Worm (Caenorhabditis elegans) whole organism, midembryonic: ENCODE measurements around the gene F53A2.11.

Experiments
- T22C8.4 ChIP-seq: fragments of 200-800 bp; sonication (Bioruptor generic); IDR thresholded peaks from 2 replicates; pipeline ENCODE4 v1.3.6; 2022; ENCODE audit warnings: missing genetic modification characterization, missing compliant biosample characterization
- cog-1 ChIP-seq: sonication (generic microtip); optimal IDR thresholded peaks from 2 replicates; lab custom pipeline; 2016; ENCODE audit warnings: missing genetic modification characterization, missing compliant biosample characterization
- flt-1 ChIP-seq: fragments of 200-800 bp; sonication (Bioruptor generic); IDR thresholded peaks from 2 replicates; pipeline ENCODE4 v1.3.6; 2022; ENCODE audit warnings: missing genetic modification characterization, missing compliant biosample characterization
- klf-2 ChIP-seq: fragments of 200-800 bp; sonication (Bioruptor generic); conservative IDR thresholded peaks from 2 replicates; pipeline ENCODE4 v1.3.6; 2022; ENCODE audit warnings: missing genetic modification reagents, missing genetic modification characterization, missing compliant biosample characterization
- ref-1 ChIP-seq: fragments of 200-800 bp; sonication (Bioruptor generic); conservative IDR thresholded peaks from 2 replicates; pipeline ENCODE4 v1.3.6; 2022; ENCODE audit warnings: missing genetic modification reagents, missing genetic modification characterization, missing compliant biosample characterization
- tab-1 ChIP-seq: fragments of 200-800 bp; sonication (Bioruptor generic); IDR thresholded peaks from 2 replicates; pipeline ENCODE4 v1.3.6; 2022; ENCODE audit warnings: missing genetic modification characterization, missing compliant biosample characterization
- ztf-23 ChIP-seq: fragments of 200-800 bp; sonication (Bioruptor generic); IDR thresholded peaks from 2 replicates; pipeline ENCODE4 v1.3.6; 2022; ENCODE audit warnings: missing genetic modification reagents, missing genetic modification characterization, missing compliant biosample characterization

ce11 chrIII:13350964-13351363, 28.5 kb upstream of the F53A2.11 start:
- TF ChIP-seq cog-1 (tag; lab: Kevin White, UChicago) (no peak), ztf-23 (GFP tag; lab: Robert Waterston, UW) (no peak), flt-1 (GFP tag; lab: Robert Waterston, UW) (no peak), klf-2 (GFP tag; lab: Robert Waterston, UW) (no peak), tab-1 (no peak), ref-1 (GFP tag; lab: Robert Waterston, UW) (no peak), T22C8.4 (GFP tag; lab: Robert Waterston, UW) (no peak)
